Worm (Caenorhabditis elegans): Measurements from ENCODE around the gene zif-1.

ce11 chrIII:8988061-8988460 is 14.5 kb upstream of the zif-1 start:
- TF ChIP-seq ama-1 (optimal IDR thresholded peaks at IDR 0.05) = no peak
- TF ChIP-seq ceh-13 (GFP tag; optimal IDR thresholded peaks at IDR 0.05) = no peak
- no peak for TF ChIP-seq sea-1 (GFP tag; conservative IDR thresholded peaks at IDR 0.05)
- no peak for TF ChIP-seq hnd-1 (tag; optimal IDR thresholded peaks at IDR 0.05)
- no peak for TF ChIP-seq flt-1 (GFP tag; IDR thresholded peaks at IDR 0.05)
- no peak for TF ChIP-seq tbx-11 (GFP tag; IDR thresholded peaks at IDR 0.05)
- TF ChIP-seq aly-1 (tag; optimal IDR thresholded peaks at IDR 0.05) = no peak
- no peak for TF ChIP-seq ets-7 (tag; optimal IDR thresholded peaks at IDR 0.05)
- TF ChIP-seq pes-1 (GFP tag; IDR thresholded peaks at IDR 0.05) = no peak
- TF ChIP-seq B0310.2 (tag; optimal IDR thresholded peaks at IDR 0.05) = no peak
- no peak for TF ChIP-seq F13C5.2 (tag; optimal IDR thresholded peaks at IDR 0.05)
